Worm (Caenorhabditis elegans): ENCODE measurements around the gene flp-23.

The flp-23 gene

DNA sequence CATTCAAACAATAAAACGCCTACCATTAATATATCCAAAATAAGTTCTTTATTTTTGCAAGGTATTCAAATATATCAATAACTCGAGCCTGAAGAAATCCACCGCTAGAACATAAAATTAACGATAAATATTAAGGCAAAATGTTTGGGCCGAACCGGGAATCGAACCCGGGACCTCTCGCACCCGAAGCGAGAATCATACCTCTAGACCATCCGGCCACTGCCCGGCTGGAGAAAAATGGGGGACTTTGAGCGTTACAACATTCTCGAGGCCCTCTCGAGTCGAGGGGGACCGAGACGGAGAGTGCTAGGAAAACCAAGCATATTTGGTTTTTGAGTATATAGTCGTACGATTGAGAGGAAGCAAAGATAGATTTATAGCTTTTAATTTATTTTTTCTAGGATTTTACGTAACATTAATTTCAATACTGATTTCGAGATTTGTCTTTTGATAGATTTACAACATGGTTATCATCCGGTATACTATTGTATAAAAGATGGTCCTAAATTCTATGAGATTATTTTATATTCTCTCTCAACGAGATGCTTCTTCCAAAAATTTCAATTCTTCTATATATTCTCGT lies at the start of gene flp-23:
Gene flp-23 (plus strand): TSS at position 533 of the 583 bp plus-strand sequence.
- TF ChIP-seq M03D4.4 (tag; optimal IDR thresholded peaks at IDR 0.05) (peak; percentile 85), cnd-1 (tag; optimal IDR thresholded peaks at IDR 0.05) (peak; percentile 78), unc-120 (tag; optimal IDR thresholded peaks at IDR 0.05; ENCODE audit: poor library complexity, severe bottlenecking) (peak; percentile 66), lin-32 (GFP tag; optimal IDR thresholded peaks at IDR 0.05) (peak; percentile 50), sem-2 (GFP tag; optimal IDR thresholded peaks at IDR 0.05) (peak; percentile 73), mls-2 (tag; optimal IDR thresholded peaks at IDR 0.05) (peak; percentile 87), hlh-1 (tag; optimal IDR thresholded peaks at IDR 0.05) (peak; percentile 0), blmp-1 (tag; optimal IDR thresholded peaks at IDR 0.05) (peak; percentile 22), bed-3 (GFP tag; optimal IDR thresholded peaks at IDR 0.05) (peak; percentile 68), unc-39 (tag; optimal IDR thresholded peaks at IDR 0.05) (no peak), ceh-43 (GFP tag; optimal IDR thresholded peaks at IDR 0.05) (peak; percentile 71), ham-2 (GFP tag; optimal IDR thresholded peaks at IDR 0.05) (peak; percentile 34), drap-1 (GFP tag; optimal IDR thresholded peaks at IDR 0.05) (peak; percentile 80), flh-1 (GFP tag; optimal IDR thresholded peaks at IDR 0.05) (peak; percentile 52), ceh-83 (GFP tag; optimal IDR thresholded peaks at IDR 0.05) (peak; percentile 89), mep-1 (tag; optimal IDR thresholded peaks at IDR 0.05) (peak; percentile 12), lsy-2 (tag; optimal IDR thresholded peaks at IDR 0.05) (no peak), mab-5 (tag; optimal IDR thresholded peaks at IDR 0.05) (no peak), ces-1 (GFP tag; optimal IDR thresholded peaks at IDR 0.05) (peak; percentile 6), sptf-1 (tag; optimal IDR thresholded peaks at IDR 0.05) (peak; percentile 88), nhr-12 (tag; optimal IDR thresholded peaks at IDR 0.05) (no peak)

DNA sequence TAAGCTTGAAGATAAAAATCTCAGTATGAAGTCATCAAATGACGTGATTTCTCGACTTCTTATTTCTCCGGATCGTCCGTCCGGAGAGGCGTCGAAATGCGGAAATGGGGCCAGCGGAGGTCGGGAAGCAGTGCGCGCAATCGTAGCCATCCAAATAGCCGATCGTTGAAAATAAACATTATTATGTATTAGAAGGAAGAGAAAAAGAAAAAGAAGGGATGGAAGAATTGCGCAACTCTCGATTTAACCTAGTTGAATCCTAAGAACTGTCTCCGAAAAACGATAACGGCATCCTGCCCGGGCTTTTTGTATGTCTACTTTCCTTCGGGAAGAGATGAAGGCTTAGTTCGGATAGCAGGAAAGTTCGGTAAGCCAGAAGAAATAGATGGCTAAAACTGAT lies 48.4 kb upstream of the flp-23 start:
- TF ChIP-seq hlh-1 (tag; optimal IDR thresholded peaks at IDR 0.05) (no peak), nhr-76 (tag; optimal IDR thresholded peaks at IDR 0.05) (no peak), ham-2 (GFP tag; optimal IDR thresholded peaks at IDR 0.05) (peak; percentile 95), nhr-237 (tag; optimal IDR thresholded peaks at IDR 0.05) (no peak), nhr-28 (tag; optimal IDR thresholded peaks at IDR 0.05) (no peak), ces-1 (GFP tag; optimal IDR thresholded peaks at IDR 0.05) (no peak), nhr-2 (tag; optimal IDR thresholded peaks at IDR 0.05) (no peak), mab-5 (tag; optimal IDR thresholded peaks at IDR 0.05) (no peak), snpc-4 (tag; optimal IDR thresholded peaks at IDR 0.05) (no peak), ceh-83 (GFP tag; optimal IDR thresholded peaks at IDR 0.05) (no peak), ztf-11 (tag; optimal IDR thresholded peaks at IDR 0.05) (no peak), zip-8 (tag; optimal IDR thresholded peaks at IDR 0.05) (peak; percentile 33), mls-2 (tag; optimal IDR thresholded peaks at IDR 0.05) (no peak), bed-3 (GFP tag; optimal IDR thresholded peaks at IDR 0.05) (no peak), mep-1 (tag; optimal IDR thresholded peaks at IDR 0.05) (no peak), cnd-1 (tag; optimal IDR thresholded peaks at IDR 0.05) (no peak), ceh-43 (GFP tag; optimal IDR thresholded peaks at IDR 0.05) (no peak), blmp-1 (tag; optimal IDR thresholded peaks at IDR 0.05) (peak; percentile 56), lin-13 (tag; optimal IDR thresholded peaks at IDR 0.05) (no peak), sem-2 (GFP tag; optimal IDR thresholded peaks at IDR 0.05) (no peak), pha-4 (tag; optimal IDR thresholded peaks at IDR 0.05) (no peak)

DNA sequence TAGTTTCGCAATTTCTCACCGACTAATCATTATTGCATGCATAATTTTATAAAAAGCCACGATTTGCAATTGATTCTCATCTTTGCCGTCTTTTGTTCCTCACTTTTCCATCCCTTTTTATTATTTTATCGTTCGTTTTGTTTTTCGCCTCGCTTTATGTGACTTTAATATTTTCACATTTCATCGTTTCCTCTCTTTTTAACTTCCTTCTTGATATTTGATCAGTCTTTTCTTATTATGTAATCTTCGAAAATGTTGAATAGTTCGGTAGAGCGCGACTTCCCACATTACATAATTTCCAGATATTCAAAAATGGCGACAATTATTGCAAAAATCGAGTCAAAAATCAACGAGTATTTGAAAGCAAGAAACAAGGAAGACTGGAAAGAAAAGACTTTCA lies 45.0 kb upstream of the flp-23 start, which contains the start of gene C06E1.1:
Gene C06E1.1 (plus strand): TSS at position 301 of the 400 bp plus-strand sequence.
- TF ChIP-seq ces-1 (GFP tag; optimal IDR thresholded peaks at IDR 0.05): no peak
- no peak for TF ChIP-seq snpc-4 (tag; optimal IDR thresholded peaks at IDR 0.05)
- TF ChIP-seq ceh-39 (tag; optimal IDR thresholded peaks at IDR 0.05): no peak
- TF ChIP-seq sem-2 (GFP tag; optimal IDR thresholded peaks at IDR 0.05): no peak
- no peak for TF ChIP-seq flh-1 (GFP tag; optimal IDR thresholded peaks at IDR 0.05)
- no peak for TF ChIP-seq mab-5 (tag; optimal IDR thresholded peaks at IDR 0.05)
- TF ChIP-seq elt-1 (tag; optimal IDR thresholded peaks at IDR 0.05; ENCODE audit: borderline replicate concordance, insufficient read depth): no peak
- TF ChIP-seq unc-39 (tag; optimal IDR thresholded peaks at IDR 0.05): no peak
- no peak for TF ChIP-seq tbx-8 (GFP tag; optimal IDR thresholded peaks at IDR 0.05)
- TF ChIP-seq lsy-2 (tag; optimal IDR thresholded peaks at IDR 0.05): no peak
- no peak for TF ChIP-seq blmp-1 (tag; optimal IDR thresholded peaks at IDR 0.05)
- no peak for TF ChIP-seq nhr-76 (tag; optimal IDR thresholded peaks at IDR 0.05)
- TF ChIP-seq drap-1 (GFP tag; optimal IDR thresholded peaks at IDR 0.05): no peak
- TF ChIP-seq ceh-43 (GFP tag; optimal IDR thresholded peaks at IDR 0.05): no peak
- no peak for TF ChIP-seq ztf-11 (tag; optimal IDR thresholded peaks at IDR 0.05)

DNA sequence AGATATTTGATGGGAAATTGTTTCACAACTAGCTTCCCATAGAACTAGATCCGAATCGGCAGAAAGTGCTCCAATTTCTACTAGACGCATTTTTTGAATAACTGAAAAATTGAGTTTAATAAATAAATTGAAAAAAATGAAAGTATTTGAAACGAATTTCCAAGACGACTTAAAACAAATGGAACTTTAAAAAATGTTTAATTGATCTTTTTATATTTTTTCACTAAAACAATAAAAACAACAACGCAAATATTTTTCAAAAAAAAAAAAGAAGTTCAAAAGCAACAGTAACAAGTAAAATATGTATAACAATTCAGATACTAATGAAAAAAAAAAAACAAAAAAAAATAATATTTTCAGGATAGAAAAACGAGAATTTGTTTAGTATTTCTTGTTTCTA lies 40.9 kb upstream of the flp-23 start, which contains the start of gene C06E1.9:
Gene C06E1.9 (minus strand): TSS at position 101 of the 400 bp plus-strand sequence.
- TF ChIP-seq ceh-39 (tag; optimal IDR thresholded peaks at IDR 0.05) (no peak), nhr-28 (tag; optimal IDR thresholded peaks at IDR 0.05) (no peak), zip-8 (tag; optimal IDR thresholded peaks at IDR 0.05) (no peak), hlh-1 (tag; optimal IDR thresholded peaks at IDR 0.05) (no peak), elt-3 (tag; optimal IDR thresholded peaks at IDR 0.05) (no peak), mep-1 (tag; optimal IDR thresholded peaks at IDR 0.05) (no peak)
